Fruit fly (Drosophila melanogaster): Measurements from ENCODE around the gene CG3823.

CG3823 gene

dm6 chrX:6350213-6350679, 46.5 kb downstream of the CG3823 start, which contains the start of the genes ND-B16.6 and kdn (continued):
- TF ChIP-seq Max (GFP tag; optimal IDR thresholded peaks at IDR 0.05) (no peak), NK7.1 (GFP tag; optimal IDR thresholded peaks at IDR 0.05) (no peak), CG17612 (GFP tag; IDR thresholded peaks at IDR 0.05) (no peak), CG6791 (GFP tag; IDR thresholded peaks at IDR 0.05; ENCODE audit: partially characterized antibody) (no peak), jigr1 (GFP tag; IDR thresholded peaks at IDR 0.05) (no peak), unc-4 (GFP tag; IDR thresholded peaks at IDR 0.05; ENCODE audit: partially characterized antibody) (no peak), CG12942 (GFP tag; optimal IDR thresholded peaks at IDR 0.05) (no peak), Eip74EF (GFP tag; optimal IDR thresholded peaks at IDR 0.05) (no peak), usp (GFP tag; optimal IDR thresholded peaks at IDR 0.05) (no peak), CG11398 (GFP tag; optimal IDR thresholded peaks at IDR 0.05) (no peak), en (GFP tag; optimal IDR thresholded peaks at IDR 0.05) (no peak), CG9609 (GFP tag; optimal IDR thresholded peaks at IDR 0.05) (no peak), CG3847 (GFP tag; IDR thresholded peaks at IDR 0.05) (peak; percentile 6; the same call in 1 of the 2 replicates), CG4707 (GFP tag; optimal IDR thresholded peaks at IDR 0.05) (no peak), fu2 (GFP tag; optimal IDR thresholded peaks at IDR 0.05) (no peak), Hsf (GFP tag; optimal IDR thresholded peaks at IDR 0.05) (no peak), unpg (GFP tag; optimal IDR thresholded peaks at IDR 0.05) (no peak), CG14710 (tag; optimal IDR thresholded peaks at IDR 0.05) (peak; percentile 20), phol (tag; optimal IDR thresholded peaks at IDR 0.05) (peak; percentile 1), Vsx1 (GFP tag; optimal IDR thresholded peaks at IDR 0.05) (no peak), CG14441 (GFP tag; IDR thresholded peaks at IDR 0.05) (no peak), MTF-1 (GFP tag; optimal IDR thresholded peaks at IDR 0.05; ENCODE audit: borderline replicate concordance) (no peak), CG31388 (GFP tag; optimal IDR thresholded peaks at IDR 0.05) (no peak), dimm (GFP tag; IDR thresholded peaks at IDR 0.05) (no peak), croc (GFP tag; conservative IDR thresholded peaks at IDR 0.05) (no peak), CG10959 (GFP tag; IDR thresholded peaks at IDR 0.05) (no peak), CG31365 (tag; optimal IDR thresholded peaks at IDR 0.05) (no peak), wdn (GFP tag; IDR thresholded peaks at IDR 0.05) (no peak), CG32532 (GFP tag; IDR thresholded peaks at IDR 0.05) (no peak), CG10462 (GFP tag; optimal IDR thresholded peaks at IDR 0.05) (no peak), esg (GFP tag; conservative IDR thresholded peaks at IDR 0.05) (no peak), CG13775 (GFP tag; optimal IDR thresholded peaks at IDR 0.05) (no peak), sim (GFP tag; IDR thresholded peaks at IDR 0.05) (no peak), Optix (GFP tag; IDR thresholded peaks at IDR 0.05) (no peak), ase (GFP tag; IDR thresholded peaks at IDR 0.05) (no peak), CG17829 (tag; optimal IDR thresholded peaks at IDR 0.05) (no peak), hb (GFP tag; IDR thresholded peaks at IDR 0.05; ENCODE audit: partially characterized antibody) (no peak), Trl (optimal IDR thresholded peaks at IDR 0.05) (no peak), Trl (GFP tag; optimal IDR thresholded peaks at IDR 0.05) (no peak), pan (optimal IDR thresholded peaks at IDR 0.05) (no peak), pan (GFP tag; optimal IDR thresholded peaks at IDR 0.05 in 1 of 2, IDR thresholded peaks at IDR 0.05 in 1 of 2) (no peak), HLHmδ (GFP tag; optimal IDR thresholded peaks at IDR 0.05) (no peak), sc (optimal IDR thresholded peaks at IDR 0.05) (no peak), sc (GFP tag; optimal IDR thresholded peaks at IDR 0.05) (no peak), D19A (tag; optimal IDR thresholded peaks at IDR 0.05) (no peak), CG7372 (GFP tag; IDR thresholded peaks at IDR 0.05) (no peak), CG13123 (GFP tag; optimal IDR thresholded peaks at IDR 0.05) (no peak), CG10979 (tag; optimal IDR thresholded peaks at IDR 0.05) (no peak), fd96Cb (tag; optimal IDR thresholded peaks at IDR 0.05) (no peak), CG11456 (GFP tag; IDR thresholded peaks at IDR 0.05) (no peak), MBD-R2 (GFP tag; IDR thresholded peaks at IDR 0.05) (peak; percentile 44; the same call in 1 of the 2 replicates), sug (tag; optimal IDR thresholded peaks at IDR 0.05) (no peak), gcm (GFP tag; optimal IDR thresholded peaks at IDR 0.05) (no peak)

All from whole organism, embryonic.